5 fruit fly cellular contexts compared by ENCODE assay signal in the genomic region with DNA sequence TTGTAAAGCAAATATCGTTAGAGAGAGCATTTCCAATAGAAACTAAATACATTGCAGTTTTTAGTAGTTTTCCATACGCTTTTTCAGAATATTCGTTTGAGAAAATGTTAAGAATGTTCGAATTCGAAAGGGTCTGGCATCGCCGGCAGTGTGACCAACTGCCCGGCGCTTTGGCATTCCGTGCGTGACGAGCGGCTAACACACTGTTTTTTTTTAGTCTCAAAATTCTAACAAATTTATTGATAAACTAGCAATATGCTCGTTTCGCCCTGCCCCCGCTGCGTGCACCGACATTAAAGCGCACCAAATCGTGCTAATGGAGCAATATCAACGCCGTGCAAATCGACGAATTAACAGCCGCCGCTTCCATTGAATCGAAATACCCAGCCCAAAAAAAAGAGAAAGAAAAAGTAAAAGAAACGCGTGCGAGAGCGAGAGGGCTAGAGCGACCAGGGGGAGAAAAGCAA.
TF ChIP-seq lines count a peak whose summit lies in the region.

TSS of gene dsh (plus strand) at position 174 of the 467 bp plus-strand sequence.

- TF ChIP-seq CTCF in whole organism, embryonic (GFP tag; optimal IDR thresholded peaks at IDR 0.05; lab: Kevin White, UChicago) = no peak

TF ChIP-seq in whole organism, adult, 20 proteins besides CTCF, POLR2A, EP300 and RAD21:
- TF ChIP-seq CG1620 (GFP tag; optimal IDR thresholded peaks at IDR 0.05; lab: Kevin White, UChicago) (no peak), Crg-1 (GFP tag; optimal IDR thresholded peaks at IDR 0.05; lab: Kevin White, UChicago) (peak; percentile 7), CG7101 (tag; optimal IDR thresholded peaks at IDR 0.05; lab: Kevin White, UChicago) (peak; percentile 35), CG14711 (tag; optimal IDR thresholded peaks at IDR 0.05; lab: Kevin White, UChicago) (peak; percentile 39), pad (GFP tag; optimal IDR thresholded peaks at IDR 0.05; lab: Kevin White, UChicago) (peak; percentile 5), ovo (GFP tag; optimal IDR thresholded peaks at IDR 0.05; lab: Kevin White, UChicago) (no peak), bab1 (GFP tag; optimal IDR thresholded peaks at IDR 0.05; lab: Kevin White, UChicago) (peak; percentile 62), CG11617 (GFP tag; optimal IDR thresholded peaks at IDR 0.05; lab: Kevin White, UChicago) (peak; percentile 29), Mnt (GFP tag; optimal IDR thresholded peaks at IDR 0.05; lab: Kevin White, UChicago) (peak; percentile 43)

TF ChIP-seq in whole organism, embryonic, 481 proteins besides CTCF, POLR2A, EP300 and RAD21 (continues in another document):
- TF ChIP-seq Elba2 (GFP tag; optimal IDR thresholded peaks at IDR 0.05; lab: Kevin White, UChicago) (peak; percentile 34), CG16815 (GFP tag; optimal IDR thresholded peaks at IDR 0.05; lab: Kevin White, UChicago) (no peak), CG34422 (GFP tag; IDR thresholded peaks at IDR 0.05; lab: Robert Waterston, UW) (0 out of 3 replicates have a peak, but pooled peaks have one; percentile 48), CG18599 (GFP tag; optimal IDR thresholded peaks at IDR 0.05; lab: Kevin White, UChicago) (no peak), sob (GFP tag; IDR thresholded peaks at IDR 0.05; lab: Robert Waterston, UW) (0 out of 2 replicates have a peak, but pooled peaks have one; percentile 7), CG4617 (GFP tag; optimal IDR thresholded peaks at IDR 0.05; lab: Kevin White, UChicago; ENCODE audit: borderline replicate concordance) (peak; percentile 87), CG17186 (GFP tag; optimal IDR thresholded peaks at IDR 0.05; lab: Kevin White, UChicago) (no peak), stwl (tag; optimal IDR thresholded peaks at IDR 0.05; lab: Kevin White, UChicago) (peak; percentile 32), CG32532 (GFP tag; IDR thresholded peaks at IDR 0.05; lab: Robert Waterston, UW) (peak; percentile 37; the same call in 1 of the 2 replicates), Adf1 (GFP tag; IDR thresholded peaks at IDR 0.05; lab: Robert Waterston, UW) (no peak), CG3847 (GFP tag; IDR thresholded peaks at IDR 0.05; lab: Robert Waterston, UW) (peak; percentile 58), CG14014 (GFP tag; IDR thresholded peaks at IDR 0.05; lab: Robert Waterston, UW) (no peak), CG2116 (GFP tag; optimal IDR thresholded peaks at IDR 0.05; lab: Kevin White, UChicago) (peak; percentile 56), CG9932 (GFP tag; IDR thresholded peaks at IDR 0.05; lab: Robert Waterston, UW) (0 out of 2 replicates have a peak, but pooled peaks have one; percentile 22), Xrp1 (GFP tag; IDR thresholded peaks at IDR 0.05; lab: Robert Waterston, UW) (0 out of 2 replicates have a peak, but pooled peaks have one; percentile 10), CG13296 (GFP tag; optimal IDR thresholded peaks at IDR 0.05; lab: Kevin White, UChicago) (no peak), CG15514 (GFP tag; optimal IDR thresholded peaks at IDR 0.05; lab: Kevin White, UChicago) (peak; percentile 15)

TF ChIP-seq in whole organism, prepupa, 60 proteins besides CTCF, POLR2A, EP300 and RAD21:
- TF ChIP-seq svp (GFP tag; lab: Kevin White, UChicago) = peak; percentile 72
- peak; percentile 26 for TF ChIP-seq CG6808 (GFP tag; optimal IDR thresholded peaks at IDR 0.05; lab: Kevin White, UChicago)
- peak; percentile 58 for TF ChIP-seq Eip78C (GFP tag; lab: Kevin White, UChicago)
- no peak for TF ChIP-seq acj6 (GFP tag; optimal IDR thresholded peaks at IDR 0.05; lab: Kevin White, UChicago)
- TF ChIP-seq ss (GFP tag; optimal IDR thresholded peaks at IDR 0.05; lab: Kevin White, UChicago) = peak; percentile 31 to 59

TF ChIP-seq in whole organism, pupa, 21 proteins besides CTCF, POLR2A, EP300 and RAD21:
- peak; percentile 14 for TF ChIP-seq CG15710 (tag; optimal IDR thresholded peaks at IDR 0.05; lab: Kevin White, UChicago)
- no peak for TF ChIP-seq Pif1A (GFP tag; optimal IDR thresholded peaks at IDR 0.05; lab: Kevin White, UChicago)
- TF ChIP-seq CG13204 (GFP tag; optimal IDR thresholded peaks at IDR 0.05; lab: Kevin White, UChicago) = peak; percentile 65

TF ChIP-seq in whole organism, wandering third instar larva, 38 proteins besides CTCF, POLR2A, EP300 and RAD21:
- TF ChIP-seq Sp1 (GFP tag; optimal IDR thresholded peaks at IDR 0.05; lab: Kevin White, UChicago) (peak; percentile 4), N (GFP tag; optimal IDR thresholded peaks at IDR 0.05; lab: Kevin White, UChicago) (no peak), foxo (GFP tag; optimal IDR thresholded peaks at IDR 0.05; lab: Kevin White, UChicago) (peak in 1 of 2 experiments; percentile 41), ey (GFP tag; optimal IDR thresholded peaks at IDR 0.05; lab: Kevin White, UChicago) (no peak), Rel (GFP tag; optimal IDR thresholded peaks at IDR 0.05; lab: Kevin White, UChicago) (no peak), Rel (tag; optimal IDR thresholded peaks at IDR 0.05; lab: Kevin White, UChicago) (no peak), brk (GFP tag; optimal IDR thresholded peaks at IDR 0.05; lab: Kevin White, UChicago) (no peak), Abd-B (GFP tag; optimal IDR thresholded peaks at IDR 0.05; lab: Kevin White, UChicago) (no peak), Hr78 (GFP tag; optimal IDR thresholded peaks at IDR 0.05; lab: Kevin White, UChicago) (no peak), Jra (GFP tag; optimal IDR thresholded peaks at IDR 0.05; lab: Kevin White, UChicago) (no peak), OdsH (GFP tag; optimal IDR thresholded peaks at IDR 0.05; lab: Kevin White, UChicago) (no peak), dl (GFP tag; optimal IDR thresholded peaks at IDR 0.05; lab: Kevin White, UChicago; ENCODE audit: insufficient read depth in 1 of 2, partially characterized antibody in 2 of 2) (no peak), sv (GFP tag; optimal IDR thresholded peaks at IDR 0.05; lab: Kevin White, UChicago) (no peak), sage (GFP tag; optimal IDR thresholded peaks at IDR 0.05; lab: Kevin White, UChicago) (no peak), rgr (GFP tag; optimal IDR thresholded peaks at IDR 0.05; lab: Kevin White, UChicago) (no peak), GATAd (GFP tag; optimal IDR thresholded peaks at IDR 0.05; lab: Kevin White, UChicago) (no peak), Dfd (GFP tag; optimal IDR thresholded peaks at IDR 0.05; lab: Kevin White, UChicago) (no peak), lola (GFP tag; optimal IDR thresholded peaks at IDR 0.05; lab: Kevin White, UChicago) (no peak), psq (GFP tag; optimal IDR thresholded peaks at IDR 0.05; lab: Kevin White, UChicago) (peak; percentile 8), fru (GFP tag; optimal IDR thresholded peaks at IDR 0.05; lab: Kevin White, UChicago) (no peak), CG9705 (GFP tag; optimal IDR thresholded peaks at IDR 0.05; lab: Kevin White, UChicago) (no peak), usp (GFP tag; optimal IDR thresholded peaks at IDR 0.05; lab: Kevin White, UChicago) (no peak)
